Worm (Caenorhabditis elegans): ENCODE results near the gene bath-23.

DNA sequence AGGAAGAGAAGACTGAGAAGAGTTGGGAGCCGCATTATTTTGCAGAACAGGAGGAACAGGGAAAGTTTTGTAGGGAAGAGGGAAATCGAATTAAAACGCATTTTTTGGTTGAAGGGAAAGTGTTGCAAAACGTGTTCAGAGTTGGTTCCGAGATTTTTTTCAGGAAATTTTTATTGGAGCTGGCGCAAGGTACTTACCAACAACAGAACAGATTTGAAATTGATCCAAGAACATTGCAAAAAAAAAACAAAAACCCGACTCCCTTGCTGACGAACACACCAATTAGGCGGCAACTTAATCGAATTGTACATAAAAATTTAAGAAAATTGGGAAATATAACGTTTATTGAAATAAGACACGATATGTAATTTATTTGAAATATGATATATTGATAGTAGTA, 32.6 kb upstream of the bath-23 start, which contains the start of gene F14D2.7:
- no peak for TF ChIP-seq dao-5 (tag; optimal IDR thresholded peaks at IDR 0.05)
- no peak for TF ChIP-seq W03F9.2 (tag; optimal IDR thresholded peaks at IDR 0.05)

All from whole organism, L4/young adult.